Worm (Caenorhabditis elegans) whole organism, young adult: Measurements from ENCODE around the gene F22H10.1.
A peak's percentile ranks its signal among the peaks of the same experiment; 100 is the strongest.

Experiments used
- B0035.1 ChIP-seq: sonication (generic microtip); optimal IDR thresholded peaks from 2 replicates; lab custom pipeline; 2016; ENCODE audit warnings: missing genetic modification characterization, mild to moderate bottlenecking, missing compliant biosample characterization, missing genotype, missing genetic modification reagents
- B0261.1 ChIP-seq: sonication (generic microtip); optimal IDR thresholded peaks from 2 replicates; lab custom pipeline; 2016; ENCODE audit warnings: mild to moderate bottlenecking, missing genetic modification characterization, moderate library complexity, missing compliant biosample characterization
- C06A6.2 ChIP-seq: fragments of 200-800 bp; sonication (Bioruptor generic); conservative IDR thresholded peaks from 2 replicates; pipeline ENCODE4 v1.3.6; 2022; ENCODE audit warnings: missing genetic modification characterization, missing compliant biosample characterization
- F10E7.11 ChIP-seq: sonication (generic microtip); optimal IDR thresholded peaks from 2 replicates; lab custom pipeline; 2017; ENCODE audit warnings: mild to moderate bottlenecking, missing genetic modification characterization, moderate library complexity, missing compliant biosample characterization
- F33H1.4 ChIP-seq: fragments of 200-800 bp; sonication (Bioruptor generic); IDR thresholded peaks from 2 replicates; pipeline ENCODE4 v1.3.6; 2022; ENCODE audit warnings: missing genetic modification reagents, missing genetic modification characterization, missing compliant biosample characterization
- F52B5.7 ChIP-seq: sonication (generic microtip); optimal IDR thresholded peaks from 2 replicates; lab custom pipeline; 2016; ENCODE audit warnings: mild to moderate bottlenecking, missing genetic modification characterization, missing compliant biosample characterization
- F57A8.1 ChIP-seq: fragments of 200-800 bp; sonication (Bioruptor generic); optimal IDR thresholded peaks from 2 replicates; lab custom pipeline; 2018; ENCODE audit warnings: mild to moderate bottlenecking, missing genetic modification characterization, moderate library complexity, missing compliant biosample characterization
- F57C9.4 ChIP-seq: sonication (generic microtip); optimal IDR thresholded peaks from 2 replicates; lab custom pipeline; 2017; ENCODE audit warnings: mild to moderate bottlenecking, missing genetic modification characterization, missing compliant biosample characterization
- T07F8.4 ChIP-seq: sonication (generic microtip); optimal IDR thresholded peaks from 2 replicates; lab custom pipeline; 2016; ENCODE audit warnings: mild to moderate bottlenecking, missing genetic modification characterization, moderate library complexity, missing compliant biosample characterization
- ZK185.1 ChIP-seq: sonication (generic microtip); optimal IDR thresholded peaks from 2 replicates; lab custom pipeline; 2016; ENCODE audit warnings: mild to moderate bottlenecking, missing genetic modification characterization, missing compliant biosample characterization; ENCODE audit not compliant: poor library complexity, severe bottlenecking
- akir-1 ChIP-seq: fragments of 200-800 bp; sonication (Bioruptor generic); optimal IDR thresholded peaks from 2 replicates; lab custom pipeline; 2018; ENCODE audit warnings: mild to moderate bottlenecking, missing genetic modification characterization, moderate library complexity, missing compliant biosample characterization
- ama-1 ChIP-seq, 3 experiments: fragments of 150-350 bp in 1 of 3; sonication (generic microtip) in 2 of 3; optimal IDR thresholded peaks; 2 replicates each; lab custom pipeline; 2014 to 2018; ENCODE audit warnings: missing biosample characterization in 2 of 3, missing genetic modification characterization in 2 of 3, missing genetic modification reagents in 2 of 3
- bed-2 ChIP-seq: fragments of 200-800 bp; sonication (Bioruptor generic); IDR thresholded peaks from 2 replicates; pipeline ENCODE4 v1.3.6; 2022; ENCODE audit warnings: missing genetic modification reagents, missing genetic modification characterization, missing compliant biosample characterization
- cebp-2 ChIP-seq: fragments of 200-800 bp; sonication (Bioruptor generic); IDR thresholded peaks from 2 replicates; pipeline ENCODE4 v1.3.6; 2022; ENCODE audit warnings: missing genetic modification characterization, missing compliant biosample characterization
- ceh-91 ChIP-seq: fragments of 200-800 bp; sonication (Bioruptor generic); IDR thresholded peaks from 2 replicates; pipeline ENCODE4 v1.3.6; 2022; ENCODE audit warnings: missing genetic modification reagents, missing genetic modification characterization, missing compliant biosample characterization
- dox-1 ChIP-seq: fragments of 200-800 bp; sonication (Bioruptor generic); IDR thresholded peaks from 2 replicates; pipeline ENCODE4 v1.3.6; 2022; ENCODE audit warnings: missing genetic modification reagents, missing genetic modification characterization, missing compliant biosample characterization
- dpff-1 ChIP-seq: sonication (generic microtip); optimal IDR thresholded peaks from 2 replicates; lab custom pipeline; 2017; ENCODE audit warnings: mild to moderate bottlenecking, missing genetic modification characterization, missing compliant biosample characterization
- egl-18 ChIP-seq: fragments of 200-800 bp; sonication (Bioruptor generic); IDR thresholded peaks from 2 replicates; pipeline ENCODE4 v1.3.6; 2022; ENCODE audit warnings: missing genetic modification reagents, missing genetic modification characterization, missing compliant biosample characterization
- egl-44 ChIP-seq: fragments of 200-800 bp; sonication (Bioruptor generic); IDR thresholded peaks from 2 replicates; pipeline ENCODE4 v1.3.6; 2022; ENCODE audit warnings: missing genetic modification reagents, missing genetic modification characterization, missing compliant biosample characterization
- egrh-3 ChIP-seq: fragments of 200-800 bp; sonication (Bioruptor generic); IDR thresholded peaks from 2 replicates; pipeline ENCODE4 v1.3.6; 2022; ENCODE audit warnings: missing genetic modification reagents, missing genetic modification characterization, missing compliant biosample characterization
- ekl-4 ChIP-seq: fragments of 200-800 bp; sonication (Bioruptor generic); IDR thresholded peaks from 2 replicates; pipeline ENCODE4 v1.3.6; 2022; ENCODE audit warnings: missing genetic modification reagents, missing genetic modification characterization, missing compliant biosample characterization
- ets-4 ChIP-seq: fragments of 200-800 bp; sonication (Bioruptor generic); optimal IDR thresholded peaks from 2 replicates; lab custom pipeline; 2018; ENCODE audit warnings: mild to moderate bottlenecking, missing genetic modification characterization, missing compliant biosample characterization
- fkh-3 ChIP-seq: sonication (generic microtip); optimal IDR thresholded peaks from 2 replicates; lab custom pipeline; 2016; ENCODE audit warnings: mild to moderate bottlenecking, missing genetic modification characterization, missing compliant biosample characterization
- gei-17 ChIP-seq: fragments of 200-800 bp; sonication (Bioruptor generic); optimal IDR thresholded peaks from 2 replicates; lab custom pipeline; 2018; ENCODE audit warnings: mild to moderate bottlenecking, missing genetic modification characterization, missing compliant biosample characterization
- hlh-12 ChIP-seq: sonication (generic microtip); optimal IDR thresholded peaks from 2 replicates; lab custom pipeline; 2016; ENCODE audit warnings: missing genetic modification characterization, missing compliant biosample characterization
- hrde-1 ChIP-seq: sonication (generic microtip); optimal IDR thresholded peaks from 2 replicates; lab custom pipeline; 2016; ENCODE audit warnings: missing genetic modification characterization, mild to moderate bottlenecking, missing compliant biosample characterization, moderate library complexity, missing genotype, missing genetic modification reagents, borderline replicate concordance
- let-526 ChIP-seq: fragments of 200-800 bp; sonication (Bioruptor generic); IDR thresholded peaks from 2 replicates; pipeline ENCODE4 v1.3.6; 2022; ENCODE audit warnings: missing genetic modification reagents, missing genetic modification characterization, missing compliant biosample characterization
- let-607 ChIP-seq, 2 experiments: fragments of 200-800 bp in 1 of 2; sonication (Bioruptor generic) in 1 of 2; sonication (generic microtip) in 1 of 2; optimal IDR thresholded peaks; 2 replicates each; lab custom pipeline; 2016 to 2018; ENCODE audit warnings: mild to moderate bottlenecking in 2 of 2, missing compliant biosample characterization in 2 of 2, missing genetic modification characterization in 2 of 2, moderate library complexity in 2 of 2, missing genotype in 1 of 2
- lin-40 ChIP-seq: sonication (generic microtip); optimal IDR thresholded peaks from 2 replicates; lab custom pipeline; 2016; ENCODE audit warnings: missing genetic modification characterization, mild to moderate bottlenecking, missing compliant biosample characterization, missing genotype, missing genetic modification reagents
- lin-54 ChIP-seq: fragments of 200-800 bp; sonication (Bioruptor generic); optimal IDR thresholded peaks from 2 replicates; lab custom pipeline; 2018; ENCODE audit warnings: mild to moderate bottlenecking, missing genetic modification characterization, missing compliant biosample characterization
- lsy-27 ChIP-seq: sonication (generic microtip); optimal IDR thresholded peaks from 2 replicates; lab custom pipeline; 2017; ENCODE audit warnings: missing genetic modification characterization, mild to moderate bottlenecking, missing compliant biosample characterization, antibody characterized with exemption, missing genotype, borderline replicate concordance; ENCODE audit not compliant: insufficient read depth
- madf-10 ChIP-seq: sonication (generic microtip); optimal IDR thresholded peaks from 2 replicates; lab custom pipeline; 2016; ENCODE audit warnings: mild to moderate bottlenecking, missing genetic modification characterization, missing compliant biosample characterization
- madf-3 ChIP-seq: fragments of 200-800 bp; sonication (Bioruptor generic); IDR thresholded peaks from 2 replicates; pipeline ENCODE4 v1.3.6; 2022; ENCODE audit warnings: missing genetic modification reagents, missing genetic modification characterization, missing compliant biosample characterization
- madf-8 ChIP-seq: fragments of 200-800 bp; sonication (Bioruptor generic); conservative IDR thresholded peaks from 2 replicates; pipeline ENCODE4 v1.3.6; 2022; ENCODE audit warnings: missing genetic modification reagents, missing genetic modification characterization, missing compliant biosample characterization
- mes-4 ChIP-seq: sonication (generic microtip); optimal IDR thresholded peaks from 2 replicates; lab custom pipeline; 2016; ENCODE audit warnings: missing genotype, missing genetic modification characterization, missing compliant biosample characterization
- nhr-179 ChIP-seq: sonication (generic microtip); optimal IDR thresholded peaks from 2 replicates; lab custom pipeline; 2016; ENCODE audit warnings: mild to moderate bottlenecking, missing genetic modification characterization, missing compliant biosample characterization
- pha-4 ChIP-seq: fragments of 150-350 bp; sonication (generic microtip); optimal IDR thresholded peaks from 2 replicates; lab custom pipeline; 2014; ENCODE audit warnings: missing biosample characterization, missing genetic modification reagents, missing genetic modification characterization
- repo-1 ChIP-seq: sonication (generic microtip); optimal IDR thresholded peaks from 2 replicates; lab custom pipeline; 2017; ENCODE audit warnings: mild to moderate bottlenecking, missing genetic modification characterization, missing compliant biosample characterization
- rpc-1 ChIP-seq, 2 experiments: fragments of 150-350 bp in 1 of 2; sonication (generic microtip) in 1 of 2; optimal IDR thresholded peaks; 2 replicates each; lab custom pipeline; 2014 to 2018; ENCODE audit warnings: missing biosample characterization in 1 of 2, missing genetic modification characterization in 1 of 2, missing genetic modification reagents in 1 of 2, missing genotype in 1 of 2
- sdz-38 ChIP-seq: sonication (generic microtip); optimal IDR thresholded peaks from 2 replicates; lab custom pipeline; 2016; ENCODE audit warnings: missing genotype, missing genetic modification characterization, missing compliant biosample characterization
- snpc-3.4 ChIP-seq: sonication (generic microtip); optimal IDR thresholded peaks from 2 replicates; lab custom pipeline; 2017; ENCODE audit warnings: missing genetic modification characterization, mild to moderate bottlenecking, missing compliant biosample characterization, antibody characterized with exemption, moderate library complexity, missing genotype, missing genetic modification reagents
- tbx-9 ChIP-seq: sonication (generic microtip); optimal IDR thresholded peaks from 2 replicates; lab custom pipeline; 2016; ENCODE audit warnings: borderline replicate concordance, missing genetic modification characterization, inconsistent platforms, missing compliant biosample characterization
- unc-62 ChIP-seq: fragments of 150-350 bp; optimal IDR thresholded peaks from 2 replicates; lab custom pipeline; 2014; ENCODE audit warnings: missing biosample characterization, missing genetic modification reagents, missing genetic modification characterization
- zfh-2 ChIP-seq: fragments of 200-800 bp; sonication (Bioruptor generic); conservative IDR thresholded peaks from 2 replicates; pipeline ENCODE4 v1.3.6; 2022; ENCODE audit warnings: missing genetic modification reagents, missing genetic modification characterization, missing compliant biosample characterization
- zim-3 ChIP-seq: sonication (generic microtip); optimal IDR thresholded peaks from 2 replicates; lab custom pipeline; 2017; ENCODE audit warnings: mild to moderate bottlenecking, missing genetic modification characterization, moderate library complexity, missing compliant biosample characterization
- ztf-26 ChIP-seq: sonication (generic microtip); optimal IDR thresholded peaks from 2 replicates; lab custom pipeline; 2017; ENCODE audit warnings: missing genetic modification characterization, missing compliant biosample characterization
- ztf-6 ChIP-seq: fragments of 200-800 bp; sonication (Bioruptor generic); IDR thresholded peaks from 2 replicates; pipeline ENCODE4 v1.3.6; 2022; ENCODE audit warnings: missing genetic modification reagents, missing genetic modification characterization, missing compliant biosample characterization

Gene F22H10.1

ce11 chrX:16681910-16682493 is 20.2 kb upstream of the F22H10.1 start (continued):
- TF ChIP-seq zim-3: peak; percentile 35
- TF ChIP-seq rpc-1 (optimal IDR thresholded peaks at IDR 0.05; lab: Kevin White, UChicago): peak; percentile 16
- TF ChIP-seq rpc-1 (tag; optimal IDR thresholded peaks at IDR 0.05; lab: Kevin White, UChicago): no peak
- TF ChIP-seq bed-2 (GFP tag; lab: Robert Waterston, UW): no peak
- peak; percentile 16; the same call in 1 of the 2 replicates for TF ChIP-seq egrh-3 (GFP tag; lab: Robert Waterston, UW)
- TF ChIP-seq nhr-179 (tag; lab: Kevin White, UChicago): peak; percentile 83
- TF ChIP-seq F10E7.11 (tag; lab: Kevin White, UChicago): peak; percentile 26
- TF ChIP-seq T07F8.4 (tag; lab: Kevin White, UChicago): peak; percentile 86
- TF ChIP-seq repo-1 (tag; lab: Kevin White, UChicago): peak; percentile 99
- TF ChIP-seq tbx-9 (tag; lab: Kevin White, UChicago): no peak
- TF ChIP-seq lin-54 (GFP tag; lab: Kevin White, UChicago): peak; percentile 90
- peak; percentile 94 for TF ChIP-seq B0035.1 (tag; lab: Kevin White, UChicago)
- TF ChIP-seq ekl-4 (GFP tag; lab: Robert Waterston, UW): peak; percentile 85
- TF ChIP-seq madf-3 (GFP tag; lab: Robert Waterston, UW): peak; percentile 78
- peak; percentile 98 for TF ChIP-seq cebp-2 (GFP tag; lab: Robert Waterston, UW)
- TF ChIP-seq ama-1 (optimal IDR thresholded peaks at IDR 0.05; lab: Kevin White, UChicago): no peak
- TF ChIP-seq ama-1 (GFP tag; optimal IDR thresholded peaks at IDR 0.05; lab: Kevin White, UChicago): peak in 1 of 2 experiments; percentile 71
- peak; percentile 87 for TF ChIP-seq egl-44
- peak; percentile 53 for TF ChIP-seq dpff-1 (tag; lab: Kevin White, UChicago)
- TF ChIP-seq C06A6.2 (GFP tag; lab: Robert Waterston, UW): peak; percentile 94
- peak; percentile 92 for TF ChIP-seq let-526
- peak; percentile 90 for TF ChIP-seq ztf-6
- peak; percentile 99 for TF ChIP-seq pha-4 (tag; lab: Kevin White, UChicago)
- no peak for TF ChIP-seq snpc-3.4
- peak; percentile 9 for TF ChIP-seq hrde-1
- no peak for TF ChIP-seq lsy-27 (tag; lab: Kevin White, UChicago)
- TF ChIP-seq ZK185.1 (tag; lab: Kevin White, UChicago): peak; percentile 99
- TF ChIP-seq egl-18: peak; percentile 94
- peak; percentile 61 for TF ChIP-seq F52B5.7 (tag; lab: Kevin White, UChicago)
- TF ChIP-seq mes-4 (tag; lab: Kevin White, UChicago): no peak
- no peak for TF ChIP-seq madf-8 (GFP tag; lab: Robert Waterston, UW)
- no peak for TF ChIP-seq fkh-3 (tag; lab: Kevin White, UChicago)
- peak; percentile 95 for TF ChIP-seq madf-10 (tag; lab: Kevin White, UChicago)
- TF ChIP-seq F57C9.4 (tag; lab: Kevin White, UChicago): no peak
- TF ChIP-seq F57A8.1 (GFP tag; lab: Kevin White, UChicago): peak; percentile 66
- peak; percentile 62 for TF ChIP-seq ets-4 (GFP tag; lab: Kevin White, UChicago)
- TF ChIP-seq ceh-91 (GFP tag; lab: Robert Waterston, UW): no peak
- no peak for TF ChIP-seq hlh-12
- TF ChIP-seq lin-40 (tag; lab: Kevin White, UChicago): peak; percentile 100
- peak; percentile 61 for TF ChIP-seq B0261.1 (tag; lab: Kevin White, UChicago)
- no peak for TF ChIP-seq F33H1.4 (GFP tag; lab: Robert Waterston, UW)
- peak; percentile 97 for TF ChIP-seq dox-1
- peak; percentile 98 for TF ChIP-seq gei-17
- TF ChIP-seq akir-1 (GFP tag; lab: Kevin White, UChicago): peak; percentile 83
- TF ChIP-seq let-607 (tag; optimal IDR thresholded peaks at IDR 0.05; lab: Kevin White, UChicago): peak; percentile 70 to 92
- peak; percentile 18 for TF ChIP-seq sdz-38 (tag; lab: Kevin White, UChicago)
- TF ChIP-seq zfh-2: 0 out of 2 replicates have a peak, but pooled peaks have one; percentile 37
- peak; percentile 99 for TF ChIP-seq ztf-26
- TF ChIP-seq unc-62 (GFP tag; lab: Kevin White, UChicago): peak; percentile 78
